Worm (Caenorhabditis elegans) whole organism, L1 larva: Measurements from ENCODE around the gene ZK1321.1.

Experiments
- C16A3.4 ChIP-seq: fragments of 150-350 bp; optimal IDR thresholded peaks from 2 replicates; lab custom pipeline; 2014; ENCODE audit warnings: missing biosample characterization, missing genetic modification characterization
- C34B4.2 ChIP-seq: sonication (generic microtip); optimal IDR thresholded peaks from 2 replicates; lab custom pipeline; 2017; ENCODE audit warnings: mild to moderate bottlenecking, missing genetic modification characterization, missing compliant biosample characterization
- Y116A8C.19 ChIP-seq: sonication (generic microtip); optimal IDR thresholded peaks from 2 replicates; lab custom pipeline; 2016; ENCODE audit warnings: missing compliant biosample characterization, missing genetic modification characterization, borderline replicate concordance
- aha-1 ChIP-seq: fragments of 150-350 bp; optimal IDR thresholded peaks from 2 replicates; lab custom pipeline; 2014; ENCODE audit warnings: missing biosample characterization, missing genetic modification characterization
- alr-1 ChIP-seq: fragments of 200-800 bp; sonication (Bioruptor generic); optimal IDR thresholded peaks from 2 replicates; lab custom pipeline; 2018; ENCODE audit warnings: borderline replicate concordance, mild to moderate bottlenecking, missing genetic modification characterization, missing compliant biosample characterization
- ama-1 ChIP-seq: fragments of 150-350 bp; optimal IDR thresholded peaks from 2 replicates; lab custom pipeline; 2014
- ceh-63 ChIP-seq: fragments of 200-800 bp; sonication (Bioruptor generic); optimal IDR thresholded peaks from 2 replicates; lab custom pipeline; 2018; ENCODE audit warnings: mild to moderate bottlenecking, missing genetic modification characterization, missing compliant biosample characterization
- ceh-88 ChIP-seq: fragments of 200-800 bp; sonication (Bioruptor generic); IDR thresholded peaks from 2 replicates; pipeline ENCODE4 v1.3.6; 2022; ENCODE audit warnings: missing genetic modification characterization, missing compliant biosample characterization
- ceh-90 ChIP-seq: sonication (generic microtip); optimal IDR thresholded peaks from 2 replicates; lab custom pipeline; 2016; ENCODE audit warnings: missing genetic modification characterization, missing compliant biosample characterization
- dsc-1 ChIP-seq: sonication (generic microtip); optimal IDR thresholded peaks from 2 replicates; lab custom pipeline; 2016; ENCODE audit warnings: mild to moderate bottlenecking, missing genetic modification characterization, missing compliant biosample characterization
- efl-1 ChIP-seq, 4 experiments: fragments of 150-350 bp; optimal IDR thresholded peaks in 3 of 4; peaks in 1 of 4; 1 replicate in 1 of 4; 2 replicates in 3 of 4; lab custom pipeline; 2014; ENCODE audit warnings: missing biosample characterization in 2 of 4, missing genetic modification characterization in 2 of 4, missing genetic modification reagents in 2 of 4
- efl-3 ChIP-seq: fragments of 200-800 bp; sonication (Bioruptor generic); optimal IDR thresholded peaks from 2 replicates; lab custom pipeline; 2018; ENCODE audit warnings: mild to moderate bottlenecking, missing genetic modification characterization, missing compliant biosample characterization
- elt-2 ChIP-seq: sonication (generic microtip); optimal IDR thresholded peaks from 2 replicates; lab custom pipeline; 2016; ENCODE audit warnings: missing genetic modification characterization, mild to moderate bottlenecking, inconsistent platforms, missing compliant biosample characterization, missing genetic modification reagents
- elt-3 ChIP-seq, 6 experiments: fragments of 150-350 bp in 1 of 6; sonication (generic microtip); optimal IDR thresholded peaks; 2 replicates each; lab custom pipeline; 2017 to 2018; ENCODE audit warnings: missing biosample characterization in 6 of 6, missing genetic modification characterization in 6 of 6, inconsistent platforms in 1 of 6
- grh-1 ChIP-seq: fragments of 200-800 bp; sonication (Bioruptor generic); IDR thresholded peaks from 2 replicates; pipeline ENCODE4 v1.3.6; 2022; ENCODE audit warnings: missing genetic modification reagents, missing genetic modification characterization, missing compliant biosample characterization
- irx-1 ChIP-seq: sonication (generic microtip); optimal IDR thresholded peaks from 2 replicates; lab custom pipeline; 2016; ENCODE audit warnings: missing genetic modification characterization, missing compliant biosample characterization
- isw-1 ChIP-seq: fragments of 200-800 bp; sonication (Bioruptor generic); IDR thresholded peaks from 2 replicates; pipeline ENCODE4 v1.3.6; 2022; ENCODE audit warnings: missing genetic modification characterization, missing compliant biosample characterization
- jun-1 ChIP-seq: fragments of 150-350 bp; optimal IDR thresholded peaks from 2 replicates; lab custom pipeline; 2014; ENCODE audit warnings: missing biosample characterization, missing genetic modification reagents, missing genetic modification characterization
- lin-14 ChIP-seq: fragments of 200-800 bp; sonication (Bioruptor generic); optimal IDR thresholded peaks from 2 replicates; lab custom pipeline; 2018; ENCODE audit warnings: mild to moderate bottlenecking, missing genetic modification characterization, moderate library complexity, missing compliant biosample characterization
- lin-35 ChIP-seq, 2 experiments: fragments of 150-350 bp; optimal IDR thresholded peaks; 2 replicates each; lab custom pipeline; 2014; ENCODE audit warnings: missing biosample characterization in 2 of 2, missing genetic modification characterization in 2 of 2, missing genetic modification reagents in 2 of 2
- lir-3 ChIP-seq: sonication (generic microtip); optimal IDR thresholded peaks from 2 replicates; lab custom pipeline; 2016; ENCODE audit warnings: mild to moderate bottlenecking, missing genetic modification characterization, moderate library complexity, missing compliant biosample characterization; ENCODE audit not compliant: poor library complexity
- lsy-2 ChIP-seq, 2 experiments: fragments of 150-350 bp; optimal IDR thresholded peaks; 2 replicates each; lab custom pipeline; 2014; ENCODE audit warnings: missing biosample characterization in 2 of 2, missing genetic modification characterization in 2 of 2
- mdl-1 ChIP-seq, 2 experiments: fragments of 150-350 bp; optimal IDR thresholded peaks; 2 replicates each; lab custom pipeline; 2014 to 2017; ENCODE audit warnings: missing biosample characterization in 2 of 2, missing genetic modification characterization in 2 of 2, inconsistent platforms in 1 of 2
- mep-1 ChIP-seq: fragments of 150-350 bp; optimal IDR thresholded peaks from 2 replicates; lab custom pipeline; 2014; ENCODE audit warnings: missing biosample characterization, missing genetic modification characterization
- nhr-20 ChIP-seq: sonication (generic microtip); optimal IDR thresholded peaks from 2 replicates; lab custom pipeline; 2016; ENCODE audit warnings: mild to moderate bottlenecking, missing genetic modification characterization, missing compliant biosample characterization
- nhr-28 ChIP-seq: fragments of 150-350 bp; optimal IDR thresholded peaks from 2 replicates; lab custom pipeline; 2014; ENCODE audit warnings: missing biosample characterization, missing genetic modification characterization
- nhr-71 ChIP-seq: sonication (generic microtip); optimal IDR thresholded peaks from 2 replicates; lab custom pipeline; 2016; ENCODE audit warnings: mild to moderate bottlenecking, missing genetic modification characterization, moderate library complexity, missing compliant biosample characterization
- nhr-76 ChIP-seq: sonication (generic microtip); optimal IDR thresholded peaks from 2 replicates; lab custom pipeline; 2017; ENCODE audit warnings: missing biosample characterization, missing genetic modification characterization
- nhr-77 ChIP-seq: fragments of 150-350 bp; optimal IDR thresholded peaks from 2 replicates; lab custom pipeline; 2014; ENCODE audit warnings: missing biosample characterization, missing genetic modification characterization
- nhr-85 ChIP-seq: sonication (generic microtip); peaks from one replicate; lab custom pipeline; 2016; ENCODE audit warnings: missing genetic modification characterization, inconsistent platforms, missing compliant biosample characterization
- nhr-90 ChIP-seq: sonication (generic microtip); optimal IDR thresholded peaks from 2 replicates; lab custom pipeline; 2016; ENCODE audit warnings: mild to moderate bottlenecking, missing genetic modification characterization, missing compliant biosample characterization; ENCODE audit not compliant: poor library complexity
- pag-3 ChIP-seq: sonication (generic microtip); optimal IDR thresholded peaks from 2 replicates; lab custom pipeline; 2017; ENCODE audit warnings: missing genetic modification characterization, mild to moderate bottlenecking, missing compliant biosample characterization, antibody characterized with exemption, borderline replicate concordance; ENCODE audit not compliant: insufficient read depth
- pqm-1 ChIP-seq: sonication (generic microtip); optimal IDR thresholded peaks from 3 replicates; lab custom pipeline; 2017; ENCODE audit warnings: missing biosample characterization, missing genetic modification characterization
- snpc-4 ChIP-seq: fragments of 150-350 bp; optimal IDR thresholded peaks from 2 replicates; lab custom pipeline; 2014; ENCODE audit warnings: missing biosample characterization, missing genetic modification characterization
- sup-37 ChIP-seq: fragments of 200-800 bp; sonication (Bioruptor generic); optimal IDR thresholded peaks from 2 replicates; lab custom pipeline; 2018; ENCODE audit warnings: mild to moderate bottlenecking, missing genetic modification characterization, missing compliant biosample characterization
- tbx-2 ChIP-seq: sonication (generic microtip); optimal IDR thresholded peaks from 2 replicates; lab custom pipeline; 2016; ENCODE audit warnings: missing genetic modification characterization, missing compliant biosample characterization
- unc-98 ChIP-seq: fragments of 200-800 bp; sonication (Bioruptor generic); IDR thresholded peaks from 2 replicates; pipeline ENCODE4 v1.3.6; 2022; ENCODE audit warnings: missing genetic modification characterization, missing compliant biosample characterization
- vab-15 ChIP-seq: sonication (generic microtip); optimal IDR thresholded peaks from 2 replicates; lab custom pipeline; 2017; ENCODE audit warnings: missing genotype, mild to moderate bottlenecking, missing genetic modification characterization, missing compliant biosample characterization
- xbp-1 ChIP-seq: sonication (generic microtip); optimal IDR thresholded peaks from 2 replicates; lab custom pipeline; 2016; ENCODE audit warnings: missing genetic modification characterization, missing compliant biosample characterization
- zip-4 ChIP-seq: fragments of 200-800 bp; sonication (Bioruptor generic); optimal IDR thresholded peaks from 2 replicates; lab custom pipeline; 2018; ENCODE audit warnings: mild to moderate bottlenecking, missing genetic modification characterization, moderate library complexity, missing compliant biosample characterization

The ZK1321.1 gene

ce11 chrII:9787395-9788152 is 33.7 kb downstream of the ZK1321.1 start, which contains the start of gene cyp-13A2 (continued):
- TF ChIP-seq lin-35 (GFP tag; optimal IDR thresholded peaks at IDR 0.05; lab: Kevin White, UChicago) (peak; percentile 10 to 29), nhr-20 (peak; percentile 88), C34B4.2 (tag; lab: Kevin White, UChicago) (no peak), alr-1 (tag; lab: Kevin White, UChicago) (no peak), ama-1 (no peak), sup-37 (GFP tag; lab: Kevin White, UChicago) (no peak), dsc-1 (tag; lab: Kevin White, UChicago) (no peak), grh-1 (GFP tag; lab: Robert Waterston, UW) (0 out of 2 replicates have a peak, but pooled peaks have one; percentile 45), lsy-2 (tag; optimal IDR thresholded peaks at IDR 0.05; lab: Kevin White, UChicago) (peak; percentile 47 to 62)

DNA sequence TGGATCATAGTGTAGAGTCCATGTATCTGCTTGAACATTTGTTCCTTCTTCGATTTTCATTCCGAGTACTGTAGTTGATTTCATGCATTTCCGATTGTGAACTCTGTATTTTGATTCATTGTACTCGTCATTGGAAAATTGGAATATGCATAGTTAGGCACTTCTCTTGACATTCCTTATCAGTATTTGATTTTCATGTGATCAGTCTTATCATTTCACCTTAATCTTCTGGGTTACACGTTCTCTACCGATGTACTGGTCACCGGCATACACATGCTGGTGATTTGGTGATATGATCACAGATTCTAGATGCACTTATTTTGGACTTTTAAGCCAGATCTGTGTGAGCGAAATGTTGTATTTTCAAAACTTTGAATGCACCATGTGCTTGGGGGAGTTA is 37.4 kb downstream of the ZK1321.1 start:
- no peak for TF ChIP-seq unc-98 (GFP tag; lab: Robert Waterston, UW)
- no peak for TF ChIP-seq lir-3 (tag; lab: Kevin White, UChicago)
- peak; percentile 40 for TF ChIP-seq nhr-71 (tag; lab: Kevin White, UChicago)
- peak; percentile 31 for TF ChIP-seq lin-14 (GFP tag; lab: Kevin White, UChicago)
- peak in 1 of 2 experiments; percentile 45 for TF ChIP-seq lin-35 (GFP tag; optimal IDR thresholded peaks at IDR 0.05; lab: Kevin White, UChicago)
- TF ChIP-seq elt-2 (tag; lab: Kevin White, UChicago) = peak; percentile 95
- TF ChIP-seq pqm-1 = peak; percentile 81
- peak; percentile 14 for TF ChIP-seq nhr-90 (tag; lab: Kevin White, UChicago)
- no peak for TF ChIP-seq isw-1
- peak; percentile 62 for TF ChIP-seq nhr-20
- TF ChIP-seq efl-1 (optimal IDR thresholded peaks at IDR 0.05; lab: Kevin White, UChicago) = no peak
- peak in 1 of 2 experiments; percentile 4 for TF ChIP-seq efl-1 (GFP tag; optimal IDR thresholded peaks at IDR 0.05 in 1 of 2; lab: Kevin White, UChicago)
- peak; percentile 32 for TF ChIP-seq jun-1
- TF ChIP-seq ama-1 = no peak
- TF ChIP-seq, all 84 proteins: peak for 9

ce11 chrII:9793197-9793596 is 39.4 kb downstream of the ZK1321.1 start, which contains the start of gene cyp-13A3:
TSS of gene cyp-13A3 (minus strand) at chrII:9793297.
- TF ChIP-seq nhr-20 (peak; percentile 70), Y116A8C.19 (tag; lab: Kevin White, UChicago) (no peak), nhr-77 (tag; lab: Kevin White, UChicago) (no peak), irx-1 (tag; lab: Kevin White, UChicago) (no peak)
- TF ChIP-seq, all 84 proteins: peak for 1

ce11 chrII:9797664-9798063 is 43.8 kb downstream of the ZK1321.1 start, which contains the start of gene cyp-13A4:
TSS of gene cyp-13A4 (minus strand) at chrII:9797740.
- TF ChIP-seq vab-15 (tag; lab: Kevin White, UChicago) (no peak), pag-3 (tag; lab: Kevin White, UChicago) (no peak), dsc-1 (tag; lab: Kevin White, UChicago) (no peak), nhr-77 (tag; lab: Kevin White, UChicago) (no peak), pqm-1 (no peak), ceh-63 (GFP tag; lab: Kevin White, UChicago) (no peak), snpc-4 (tag; lab: Kevin White, UChicago) (no peak), zip-4 (GFP tag; lab: Kevin White, UChicago) (no peak), aha-1 (tag; lab: Kevin White, UChicago) (no peak), xbp-1 (tag; lab: Kevin White, UChicago) (no peak), alr-1 (tag; lab: Kevin White, UChicago) (no peak), isw-1 (no peak), ceh-90 (no peak)

ce11 chrII:9800251-9800650 is 46.4 kb downstream of the ZK1321.1 start, which contains the start of gene cyp-13A5:
TSS of gene cyp-13A5 (minus strand) at chrII:9800362.
- TF ChIP-seq lin-35 (GFP tag; optimal IDR thresholded peaks at IDR 0.05; lab: Kevin White, UChicago) (peak in 1 of 2 experiments; percentile 41), grh-1 (GFP tag; lab: Robert Waterston, UW) (no peak), mdl-1 (tag; optimal IDR thresholded peaks at IDR 0.05; lab: Kevin White, UChicago) (peak in 1 of 2 experiments; percentile 5), C16A3.4 (tag; lab: Kevin White, UChicago) (peak; percentile 0), nhr-71 (tag; lab: Kevin White, UChicago) (peak; percentile 47), nhr-90 (tag; lab: Kevin White, UChicago) (peak; percentile 27), ceh-88 (GFP tag; lab: Robert Waterston, UW) (no peak), elt-3 (tag; optimal IDR thresholded peaks at IDR 0.05; lab: Kevin White, UChicago) (peak in 4 of 6 experiments; percentile 23 to 78 (median 41)), lin-14 (GFP tag; lab: Kevin White, UChicago) (peak; percentile 80), isw-1 (no peak), nhr-76 (tag; lab: Kevin White, UChicago) (no peak), tbx-2 (tag; lab: Kevin White, UChicago) (peak; percentile 11), efl-3 (GFP tag; lab: Kevin White, UChicago) (no peak), nhr-28 (tag; lab: Kevin White, UChicago) (no peak), nhr-85 (peak; percentile 88), elt-2 (tag; lab: Kevin White, UChicago) (peak; percentile 34), mep-1 (no peak)
